Worm (Caenorhabditis elegans): ENCODE results near the gene C40H1.7.

DNA sequence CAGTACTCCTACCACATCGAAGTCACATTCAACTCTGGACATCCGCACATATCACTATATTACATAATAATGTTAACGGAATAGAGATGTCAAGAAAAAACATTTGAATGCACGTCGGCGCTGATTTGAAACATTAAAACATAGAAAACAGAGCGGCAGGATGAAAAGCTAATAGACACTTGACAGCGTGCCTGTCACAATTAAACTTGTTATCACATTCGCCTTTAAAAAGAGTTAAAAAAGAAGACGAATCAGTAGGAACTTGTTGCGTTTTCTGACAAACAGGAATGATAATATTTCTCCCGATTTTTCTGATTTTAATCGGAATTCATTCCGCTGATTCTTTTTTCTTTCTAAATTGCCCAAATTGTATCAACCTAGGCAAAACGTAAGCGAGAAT is 7.2 kb upstream of the C40H1.7 start:
- TF ChIP-seq ama-1 (optimal IDR thresholded peaks at IDR 0.05) (no peak), ceh-13 (GFP tag; optimal IDR thresholded peaks at IDR 0.05) (no peak), tbx-11 (GFP tag; IDR thresholded peaks at IDR 0.05) (no peak), flt-1 (GFP tag; IDR thresholded peaks at IDR 0.05) (no peak), hmg-4 (GFP tag; optimal IDR thresholded peaks at IDR 0.05) (no peak), ceh-36 (tag; optimal IDR thresholded peaks at IDR 0.05) (no peak), scrt-1 (GFP tag; IDR thresholded peaks at IDR 0.05) (no peak), sea-1 (GFP tag; conservative IDR thresholded peaks at IDR 0.05) (no peak), aly-1 (tag; optimal IDR thresholded peaks at IDR 0.05) (no peak), ets-7 (tag; optimal IDR thresholded peaks at IDR 0.05) (no peak), hmbx-1 (tag; optimal IDR thresholded peaks at IDR 0.05) (no peak), F13C5.2 (tag; optimal IDR thresholded peaks at IDR 0.05) (no peak), hnd-1 (tag; optimal IDR thresholded peaks at IDR 0.05) (no peak)
